Fruit fly (Drosophila melanogaster) whole organism, embryonic: ENCODE measurements around the gene CG33490.
A peak's percentile ranks its signal among the peaks of the same experiment; 100 is the strongest.

Experiments
- Abd-B ChIP-seq: fragments of 200-800 bp; sonication (Bioruptor generic); optimal IDR thresholded peaks from 2 replicates; lab custom pipeline; 2018; ENCODE audit warnings: missing biosample characterization, mild to moderate bottlenecking, missing genetic modification characterization, moderate library complexity
- Adf1 ChIP-seq: fragments of 200-800 bp; sonication (Bioruptor generic); IDR thresholded peaks from 2 replicates; pipeline ENCODE4 v1.3.6; 2022; ENCODE audit warnings: missing biosample characterization, missing genetic modification characterization
- Antp ChIP-seq: fragments of 200-800 bp; sonication (Bioruptor generic); optimal IDR thresholded peaks from 3 replicates; lab custom pipeline; 2016; ENCODE audit warnings: missing biosample characterization, missing genetic modification characterization
- B-H1 ChIP-seq: fragments of 200-800 bp; sonication (Bioruptor generic); IDR thresholded peaks from 3 replicates; pipeline ENCODE4 v1.3.6; 2022; ENCODE audit warnings: missing biosample characterization, missing genetic modification characterization
- C15 ChIP-seq: fragments of 200-800 bp; sonication (Bioruptor generic); IDR thresholded peaks from 3 replicates; pipeline ENCODE4 v1.3.6; 2022; ENCODE audit warnings: missing biosample characterization, missing genetic modification characterization
- CG10321 ChIP-seq: fragments of 200-800 bp; sonication (Bioruptor generic); IDR thresholded peaks from 2 replicates; pipeline ENCODE4 v1.3.6; 2022; ENCODE audit warnings: missing biosample characterization, missing genetic modification characterization
- CG11093 ChIP-seq: fragments of 200-800 bp; sonication (Bioruptor generic); IDR thresholded peaks from 3 replicates; pipeline ENCODE4 v1.3.6; 2022; ENCODE audit warnings: missing biosample characterization, missing genetic modification characterization
- CG12659 ChIP-seq: fragments of 200-800 bp; sonication (Bioruptor generic); optimal IDR thresholded peaks from 3 replicates; lab custom pipeline; 2017; ENCODE audit warnings: mild to moderate bottlenecking, missing biosample characterization, missing genetic modification reagents, missing genetic modification characterization
- CG16815 ChIP-seq: fragments of 200-800 bp; sonication (Bioruptor generic); optimal IDR thresholded peaks from 3 replicates; lab custom pipeline; 2017; ENCODE audit warnings: missing biosample characterization, mild to moderate bottlenecking, missing genetic modification characterization
- CG18262 ChIP-seq: fragments of 200-800 bp; optimal IDR thresholded peaks from 3 replicates; lab custom pipeline; 2019; ENCODE audit warnings: missing biosample characterization, mild to moderate bottlenecking, missing genetic modification characterization, moderate library complexity
- CG18476 ChIP-seq: fragments of 200-800 bp; sonication (Bioruptor generic); optimal IDR thresholded peaks from 2 replicates; lab custom pipeline; 2016; ENCODE audit warnings: missing biosample characterization, mild to moderate bottlenecking, missing genetic modification characterization
- CG18599 ChIP-seq: fragments of 200-800 bp; sonication (Bioruptor generic); optimal IDR thresholded peaks from 3 replicates; lab custom pipeline; 2017; ENCODE audit warnings: missing biosample characterization, missing genetic modification characterization, mild to moderate bottlenecking, moderate library complexity, missing genetic modification reagents
- CG32767 ChIP-seq: fragments of 200-800 bp; sonication (Bioruptor generic); IDR thresholded peaks from 2 replicates; pipeline ENCODE4 v1.3.6; 2022; ENCODE audit warnings: missing biosample characterization, missing genetic modification characterization
- CG3726 ChIP-seq: fragments of 200-800 bp; sonication (Bioruptor generic); IDR thresholded peaks from 3 replicates; pipeline ENCODE4, ENCODE4 v1.3.6; 2022; ENCODE audit warnings: missing biosample characterization, missing genetic modification characterization
- CG3995 ChIP-seq: fragments of 200-800 bp; sonication (Bioruptor generic); optimal IDR thresholded peaks from 3 replicates; lab custom pipeline; 2016; ENCODE audit warnings: missing biosample characterization, missing genetic modification characterization
- CG7357 ChIP-seq: fragments of 200-800 bp; sonication (Bioruptor generic); IDR thresholded peaks from 3 replicates; pipeline ENCODE4 v1.3.6; 2022; ENCODE audit warnings: missing biosample characterization, missing genetic modification characterization
- CG9215 ChIP-seq: fragments of 200-800 bp; sonication (Bioruptor generic); IDR thresholded peaks from 2 replicates; pipeline ENCODE4 v1.3.6; 2022; ENCODE audit warnings: missing biosample characterization, missing genetic modification characterization
- CG9932 ChIP-seq: fragments of 200-800 bp; sonication (Bioruptor generic); IDR thresholded peaks from 2 replicates; pipeline ENCODE4 v1.3.6; 2022; ENCODE audit warnings: missing biosample characterization, missing genetic modification characterization
- Deaf1 ChIP-seq: fragments of 200-800 bp; optimal IDR thresholded peaks from 3 replicates; lab custom pipeline; 2019; ENCODE audit warnings: missing biosample characterization, mild to moderate bottlenecking, missing genetic modification characterization, moderate library complexity
- Dip2 ChIP-seq: fragments of 200-800 bp; sonication (Bioruptor generic); IDR thresholded peaks from 2 replicates; pipeline ENCODE4 v1.3.6; 2022; ENCODE audit warnings: missing biosample characterization, missing genetic modification characterization
- Doc3 ChIP-seq: fragments of 200-800 bp; sonication (Bioruptor generic); IDR thresholded peaks from 3 replicates; pipeline ENCODE4 v1.3.6; 2022; ENCODE audit warnings: missing biosample characterization, missing genetic modification characterization; ENCODE audit not compliant: partially characterized antibody
- Drgx ChIP-seq: fragments of 200-800 bp; sonication (Bioruptor generic); IDR thresholded peaks from 2 replicates; pipeline ENCODE4 v1.3.6; 2022; ENCODE audit warnings: missing biosample characterization, missing genetic modification characterization
- Ets97D ChIP-seq: fragments of 200-800 bp; sonication (Bioruptor generic); optimal IDR thresholded peaks from 3 replicates; lab custom pipeline; 2016; ENCODE audit warnings: missing biosample characterization, missing genetic modification characterization
- Fer1 ChIP-seq: fragments of 200-800 bp; sonication (Bioruptor generic); optimal IDR thresholded peaks from 2 replicates; lab custom pipeline; 2017; ENCODE audit warnings: missing biosample characterization, mild to moderate bottlenecking, missing genetic modification characterization
- Fer2 ChIP-seq: fragments of 200-800 bp; sonication (Bioruptor generic); optimal IDR thresholded peaks from 2 replicates; lab custom pipeline; 2018; ENCODE audit warnings: missing biosample characterization, mild to moderate bottlenecking, missing genetic modification characterization, moderate library complexity
- Gsc ChIP-seq: fragments of 200-800 bp; sonication (Bioruptor generic); IDR thresholded peaks from 2 replicates; pipeline ENCODE4 v1.3.6; 2022; ENCODE audit warnings: missing biosample characterization, missing genetic modification characterization
- Gug ChIP-seq: fragments of 200-800 bp; sonication (Bioruptor generic); IDR thresholded peaks from 4 replicates; pipeline ENCODE4 v1.3.6; 2022; ENCODE audit warnings: missing biosample characterization, missing genetic modification characterization
- HLH54F ChIP-seq: fragments of 200-800 bp; sonication (Bioruptor generic); optimal IDR thresholded peaks from 3 replicates; lab custom pipeline; 2016; ENCODE audit warnings: missing biosample characterization, missing genetic modification characterization
- Hr78 ChIP-seq, 2 experiments: fragments of 200-800 bp in 1 of 2; fragments of >200 bp in 1 of 2; sonication (Bioruptor generic) in 1 of 2; optimal IDR thresholded peaks; 2 replicates each; lab custom pipeline; 2017 to 2019; ENCODE audit warnings: missing biosample characterization in 2 of 2, missing genetic modification characterization in 2 of 2, mild to moderate bottlenecking in 1 of 2, moderate library complexity in 1 of 2
- Lim3 ChIP-seq: fragments of 200-800 bp; sonication (Bioruptor generic); IDR thresholded peaks from 2 replicates; pipeline ENCODE4 v1.3.6; 2022; ENCODE audit warnings: missing biosample characterization, missing genetic modification characterization
- NfI ChIP-seq: fragments of 200-800 bp; sonication (Bioruptor generic); optimal IDR thresholded peaks from 3 replicates; lab custom pipeline; 2018; ENCODE audit warnings: missing biosample characterization, mild to moderate bottlenecking, missing genetic modification characterization, moderate library complexity
- Oli ChIP-seq: fragments of 200-800 bp; sonication (Bioruptor generic); optimal IDR thresholded peaks from 2 replicates; lab custom pipeline; 2018; ENCODE audit warnings: missing biosample characterization, mild to moderate bottlenecking, missing genetic modification characterization, moderate library complexity
- Rfx ChIP-seq: fragments of 200-800 bp; sonication (Bioruptor generic); IDR thresholded peaks from 2 replicates; pipeline ENCODE4 v1.3.6; 2022; ENCODE audit warnings: missing biosample characterization, missing genetic modification characterization
- Sin3A ChIP-seq: fragments of >200 bp; optimal IDR thresholded peaks from 2 replicates; lab custom pipeline; 2018
- amos ChIP-seq: fragments of 200-800 bp; sonication (Bioruptor generic); IDR thresholded peaks from 2 replicates; pipeline ENCODE4 v1.3.6; 2022; ENCODE audit warnings: missing biosample characterization, missing genetic modification characterization; ENCODE audit not compliant: partially characterized antibody
- ash1 ChIP-seq: fragments of 200-800 bp; sonication (Bioruptor generic); optimal IDR thresholded peaks from 2 replicates; lab custom pipeline; 2018; ENCODE audit warnings: missing biosample characterization, mild to moderate bottlenecking, missing genetic modification characterization
- btn ChIP-seq: fragments of 200-800 bp; sonication (Bioruptor generic); optimal IDR thresholded peaks from 2 replicates; lab custom pipeline; 2016; ENCODE audit warnings: missing biosample characterization, missing genetic modification characterization
- caup ChIP-seq: fragments of 200-800 bp; sonication (Bioruptor generic); optimal IDR thresholded peaks from 3 replicates; lab custom pipeline; 2017; ENCODE audit warnings: missing biosample characterization, mild to moderate bottlenecking, missing genetic modification characterization, moderate library complexity; ENCODE audit not compliant: severe bottlenecking
- dan ChIP-seq: fragments of 200-800 bp; sonication (Bioruptor generic); IDR thresholded peaks from 2 replicates; pipeline ENCODE4 v1.3.6; 2022; ENCODE audit warnings: missing biosample characterization, missing genetic modification characterization
- dpn ChIP-seq, 2 experiments: fragments of 200-800 bp; sonication (Bioruptor generic); optimal IDR thresholded peaks; 3 replicates each; lab custom pipeline; 2016; ENCODE audit warnings: missing biosample characterization in 2 of 2, missing genetic modification characterization in 2 of 2
- esg ChIP-seq: fragments of 200-800 bp; sonication (Bioruptor generic); conservative IDR thresholded peaks from 2 replicates; pipeline ENCODE4 v1.3.6; 2022; ENCODE audit warnings: missing biosample characterization, missing genetic modification characterization
- h ChIP-seq: fragments of >200 bp; optimal IDR thresholded peaks from 2 replicates; lab custom pipeline; 2017
- lab ChIP-seq: fragments of 200-800 bp; sonication (Bioruptor generic); optimal IDR thresholded peaks from 3 replicates; lab custom pipeline; 2017; ENCODE audit warnings: missing biosample characterization, missing genetic modification characterization, mild to moderate bottlenecking, moderate library complexity, missing genetic modification reagents
- pb ChIP-seq: fragments of 200-800 bp; sonication (Bioruptor generic); optimal IDR thresholded peaks from 3 replicates; lab custom pipeline; 2016; ENCODE audit warnings: missing biosample characterization, missing genetic modification characterization
- salm ChIP-seq: fragments of 200-800 bp; sonication (Bioruptor generic); optimal IDR thresholded peaks from 2 replicates; lab custom pipeline; 2018; ENCODE audit warnings: missing biosample characterization, mild to moderate bottlenecking, missing genetic modification characterization
- sob ChIP-seq: fragments of 200-800 bp; sonication (Bioruptor generic); IDR thresholded peaks from 2 replicates; pipeline ENCODE4 v1.3.6; 2022; ENCODE audit warnings: missing biosample characterization, missing genetic modification characterization
- tgo ChIP-seq: fragments of 200-800 bp; sonication (Bioruptor generic); IDR thresholded peaks from 3 replicates; pipeline ENCODE4 v1.3.6; 2022; ENCODE audit warnings: missing biosample characterization, missing genetic modification characterization
- toy ChIP-seq: fragments of 200-800 bp; sonication (Bioruptor generic); IDR thresholded peaks from 2 replicates; pipeline ENCODE4 v1.3.6; 2022; ENCODE audit warnings: missing biosample characterization, missing genetic modification characterization
- unc-4 ChIP-seq: fragments of 200-800 bp; sonication (Bioruptor generic); IDR thresholded peaks from 2 replicates; pipeline ENCODE4 v1.3.6; 2022; ENCODE audit warnings: missing biosample characterization, missing genetic modification characterization; ENCODE audit not compliant: partially characterized antibody
- zf30C ChIP-seq: fragments of 200-800 bp; sonication (Bioruptor generic); optimal IDR thresholded peaks from 3 replicates; lab custom pipeline; 2018; ENCODE audit warnings: missing biosample characterization, mild to moderate bottlenecking, missing genetic modification characterization
- zfh2 ChIP-seq: fragments of 200-800 bp; sonication (Bioruptor generic); optimal IDR thresholded peaks from 2 replicates; lab custom pipeline; 2016; ENCODE audit warnings: missing biosample characterization, missing genetic modification characterization

The CG33490 gene

DNA sequence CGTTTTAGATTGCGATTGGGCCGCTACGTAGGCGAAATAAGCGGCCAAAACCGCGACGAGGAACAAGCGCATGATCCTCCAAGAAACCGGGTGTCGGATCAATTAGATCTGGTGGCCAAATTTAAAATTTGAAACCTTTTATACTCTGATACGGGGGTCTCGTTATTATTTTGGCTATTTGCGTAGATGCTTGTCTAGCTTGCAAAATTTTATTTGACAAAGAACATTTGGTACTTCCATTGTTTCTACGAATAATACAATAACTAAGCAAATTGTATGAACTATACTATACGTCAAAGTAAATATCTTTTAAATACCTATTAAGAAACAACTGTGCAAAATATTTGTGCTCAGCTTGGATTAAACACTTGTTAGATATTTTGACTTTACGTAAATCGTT is 45.5 kb upstream of the CG33490 start, which contains the start of gene Muc68Ca:
TSS of gene Muc68Ca (minus strand) at position 101 of the 400 bp plus-strand sequence.
- TF ChIP-seq amos (GFP tag; lab: Robert Waterston, UW) (no peak), ash1 (no peak), btn (GFP tag; lab: Kevin White, UChicago) (no peak), Drgx (GFP tag; lab: Robert Waterston, UW) (no peak), CG3726 (GFP tag; lab: Robert Waterston, UW) (no peak), Rfx (GFP tag; lab: Robert Waterston, UW) (no peak), HLH54F (GFP tag; lab: Kevin White, UChicago) (no peak), sob (GFP tag; lab: Robert Waterston, UW) (no peak), Adf1 (GFP tag; lab: Robert Waterston, UW) (no peak)
- TF ChIP-seq, all 482 proteins: peak for 0

DNA sequence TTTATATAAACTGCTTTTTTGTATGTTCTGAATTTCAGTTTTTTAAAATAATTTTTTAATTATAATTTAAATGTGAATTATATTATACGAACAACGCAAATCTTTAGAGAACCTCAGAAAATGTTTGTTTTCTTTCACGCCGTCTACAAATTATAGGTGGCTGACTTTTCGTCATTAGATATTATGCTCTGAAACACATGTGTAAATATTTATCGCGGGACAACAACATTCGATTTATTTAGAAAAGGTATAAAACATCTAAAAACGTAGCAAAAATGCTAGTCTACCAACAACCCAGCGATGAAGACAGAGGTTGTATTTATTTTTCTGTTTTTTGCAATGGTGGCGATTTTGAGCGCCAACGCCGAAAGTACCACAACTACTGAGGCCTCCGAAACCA is 35.4 kb upstream of the CG33490 start, which contains the start of gene CG42832:
TSS of gene CG42832 (plus strand) at position 301 of the 400 bp plus-strand sequence.
- TF ChIP-seq lab (peak; percentile 52), Doc3 (GFP tag; lab: Robert Waterston, UW) (no peak), CG3995 (no peak), CG32767 (GFP tag; lab: Robert Waterston, UW) (no peak), caup (GFP tag; lab: Kevin White, UChicago) (peak; percentile 42), Hr78 (GFP tag; optimal IDR thresholded peaks at IDR 0.05; lab: Kevin White, UChicago) (no peak), Gsc (GFP tag; lab: Robert Waterston, UW) (no peak), CG18599 (GFP tag; lab: Kevin White, UChicago) (peak; percentile 43), salm (tag; lab: Kevin White, UChicago) (no peak), sob (GFP tag; lab: Robert Waterston, UW) (0 out of 2 replicates have a peak, but pooled peaks have one; percentile 35), Antp (no peak), Ets97D (no peak), toy (GFP tag; lab: Robert Waterston, UW) (no peak), esg (GFP tag; lab: Robert Waterston, UW) (no peak), CG16815 (no peak), CG12659 (GFP tag; lab: Kevin White, UChicago) (no peak), NfI (GFP tag; lab: Kevin White, UChicago) (no peak), CG10321 (GFP tag; lab: Robert Waterston, UW) (no peak), Fer1 (peak; percentile 21), CG7357 (GFP tag; lab: Robert Waterston, UW) (no peak), CG18262 (tag; lab: Kevin White, UChicago) (no peak), tgo (GFP tag; lab: Robert Waterston, UW) (no peak), CG9932 (GFP tag; lab: Robert Waterston, UW) (no peak), Deaf1 (tag; lab: Kevin White, UChicago) (no peak), CG18476 (GFP tag; lab: Kevin White, UChicago) (no peak), Oli (tag; lab: Kevin White, UChicago) (no peak), C15 (no peak), dan (GFP tag; lab: Robert Waterston, UW) (no peak), Dip2 (GFP tag; lab: Robert Waterston, UW) (no peak), dpn (GFP tag; optimal IDR thresholded peaks at IDR 0.05; lab: Kevin White, UChicago) (no peak), zf30C (GFP tag; lab: Kevin White, UChicago) (no peak), CG11093 (GFP tag; lab: Robert Waterston, UW) (no peak), Sin3A (lab: Kevin White, UChicago) (no peak), Gug (GFP tag; lab: Robert Waterston, UW) (no peak), unc-4 (GFP tag; lab: Robert Waterston, UW) (no peak), h (lab: Kevin White, UChicago) (no peak), Abd-B (GFP tag; lab: Kevin White, UChicago) (no peak), pb (GFP tag; lab: Kevin White, UChicago) (no peak), zfh2 (GFP tag; lab: Kevin White, UChicago) (no peak), B-H1 (GFP tag; lab: Robert Waterston, UW) (no peak), Lim3 (GFP tag; lab: Robert Waterston, UW) (no peak), CG9215 (GFP tag; lab: Robert Waterston, UW) (no peak), Fer2 (tag; lab: Kevin White, UChicago) (no peak)
